Worm (Caenorhabditis elegans) whole organism, late embryonic: ENCODE data around the gene npp-18.

Experiments
- C08G9.2 ChIP-seq: sonication (generic microtip); optimal IDR thresholded peaks from 2 replicates; lab custom pipeline; 2016; ENCODE audit warnings: mild to moderate bottlenecking, missing genetic modification characterization, moderate library complexity, missing compliant biosample characterization
- F13H6.1 ChIP-seq: sonication (generic microtip); optimal IDR thresholded peaks from 2 replicates; lab custom pipeline; 2016; ENCODE audit warnings: missing genetic modification characterization, missing compliant biosample characterization
- K02D7.2 ChIP-seq: sonication (generic microtip); optimal IDR thresholded peaks from 2 replicates; lab custom pipeline; 2017; ENCODE audit warnings: mild to moderate bottlenecking, missing genetic modification characterization, missing compliant biosample characterization
- T23F11.4 ChIP-seq: fragments of 200-800 bp; sonication (Bioruptor generic); optimal IDR thresholded peaks from 2 replicates; lab custom pipeline; 2018; ENCODE audit warnings: mild to moderate bottlenecking, missing genetic modification characterization, missing compliant biosample characterization
- Y22D7AL.16 ChIP-seq: sonication (generic microtip); optimal IDR thresholded peaks from 2 replicates; lab custom pipeline; 2016; ENCODE audit warnings: missing genetic modification characterization, missing compliant biosample characterization
- ahr-1 ChIP-seq: sonication (generic microtip); optimal IDR thresholded peaks from 2 replicates; lab custom pipeline; 2016; ENCODE audit warnings: missing genetic modification characterization, missing compliant biosample characterization
- ceh-14 ChIP-seq: sonication (generic microtip); optimal IDR thresholded peaks from 2 replicates; lab custom pipeline; 2016; ENCODE audit warnings: missing genotype, missing genetic modification characterization, missing compliant biosample characterization
- ceh-18 ChIP-seq: sonication (generic microtip); optimal IDR thresholded peaks from 2 replicates; lab custom pipeline; 2016; ENCODE audit warnings: missing genetic modification characterization, missing compliant biosample characterization
- ceh-22 ChIP-seq: sonication (generic microtip); optimal IDR thresholded peaks from 2 replicates; lab custom pipeline; 2017; ENCODE audit warnings: missing biosample characterization, missing genetic modification characterization
- ceh-34 ChIP-seq: sonication (generic microtip); optimal IDR thresholded peaks from 2 replicates; lab custom pipeline; 2016; ENCODE audit warnings: mild to moderate bottlenecking, missing genetic modification characterization, missing compliant biosample characterization
- ceh-45 ChIP-seq: fragments of 200-800 bp; sonication (Bioruptor generic); IDR thresholded peaks from 2 replicates; pipeline ENCODE4 v1.3.6; 2022; ENCODE audit warnings: missing genetic modification reagents, missing genetic modification characterization, missing compliant biosample characterization
- ceh-6 ChIP-seq: fragments of 200-800 bp; sonication (Bioruptor generic); optimal IDR thresholded peaks from 2 replicates; lab custom pipeline; 2018; ENCODE audit warnings: mild to moderate bottlenecking, missing genetic modification characterization, missing compliant biosample characterization
- che-1 ChIP-seq: sonication (generic microtip); optimal IDR thresholded peaks from 2 replicates; lab custom pipeline; 2016; ENCODE audit warnings: mild to moderate bottlenecking, missing genetic modification characterization, missing compliant biosample characterization
- dmd-4 ChIP-seq: sonication (generic microtip); optimal IDR thresholded peaks from 2 replicates; lab custom pipeline; 2016; ENCODE audit warnings: borderline replicate concordance, missing genetic modification characterization, missing compliant biosample characterization
- dve-1 ChIP-seq: sonication (generic microtip); optimal IDR thresholded peaks from 2 replicates; lab custom pipeline; 2017; ENCODE audit warnings: antibody characterized with exemption, mild to moderate bottlenecking, missing genetic modification characterization, missing compliant biosample characterization
- ets-4 ChIP-seq: sonication (generic microtip); optimal IDR thresholded peaks from 2 replicates; lab custom pipeline; 2016; ENCODE audit warnings: missing genetic modification characterization, missing compliant biosample characterization
- eyg-1 ChIP-seq: sonication (generic microtip); optimal IDR thresholded peaks from 2 replicates; lab custom pipeline; 2016; ENCODE audit warnings: missing genotype, missing genetic modification characterization, missing compliant biosample characterization
- fkh-10 ChIP-seq: fragments of 150-350 bp; optimal IDR thresholded peaks from 2 replicates; lab custom pipeline; 2014; ENCODE audit warnings: missing biosample characterization, missing genetic modification reagents, missing genetic modification characterization
- fkh-6 ChIP-seq: sonication (generic microtip); optimal IDR thresholded peaks from 2 replicates; lab custom pipeline; 2016; ENCODE audit warnings: missing genetic modification characterization, missing compliant biosample characterization
- gmeb-2 ChIP-seq: sonication (generic microtip); optimal IDR thresholded peaks from 2 replicates; lab custom pipeline; 2016; ENCODE audit warnings: missing genetic modification characterization, inconsistent platforms, missing compliant biosample characterization
- hlh-13 ChIP-seq: fragments of 200-800 bp; sonication (Bioruptor generic); optimal IDR thresholded peaks from 2 replicates; lab custom pipeline; 2018; ENCODE audit warnings: mild to moderate bottlenecking, missing genetic modification characterization, missing compliant biosample characterization
- hlh-30 ChIP-seq: sonication (generic microtip); optimal IDR thresholded peaks from 2 replicates; lab custom pipeline; 2017; ENCODE audit warnings: antibody characterized with exemption, missing genetic modification characterization, missing compliant biosample characterization; ENCODE audit not compliant: insufficient read depth
- lim-6 ChIP-seq: sonication (generic microtip); optimal IDR thresholded peaks from 2 replicates; lab custom pipeline; 2016; ENCODE audit warnings: missing genetic modification characterization, missing compliant biosample characterization
- lin-11 ChIP-seq: fragments of 200-800 bp; sonication (Bioruptor generic); optimal IDR thresholded peaks from 2 replicates; lab custom pipeline; 2018; ENCODE audit warnings: mild to moderate bottlenecking, missing genetic modification characterization, missing compliant biosample characterization
- madf-2 ChIP-seq: sonication (generic microtip); optimal IDR thresholded peaks from 2 replicates; lab custom pipeline; 2017; ENCODE audit warnings: missing genetic modification characterization, missing compliant biosample characterization
- mec-3 ChIP-seq: sonication (generic microtip); optimal IDR thresholded peaks from 2 replicates; lab custom pipeline; 2016; ENCODE audit warnings: borderline replicate concordance, missing genetic modification characterization, missing compliant biosample characterization
- nhr-11 ChIP-seq: fragments of 150-350 bp; optimal IDR thresholded peaks from 2 replicates; lab custom pipeline; 2014; ENCODE audit warnings: missing biosample characterization, missing genetic modification characterization
- npax-4 ChIP-seq: sonication (generic microtip); optimal IDR thresholded peaks from 2 replicates; lab custom pipeline; 2016; ENCODE audit warnings: missing genetic modification characterization, missing compliant biosample characterization
- odd-2 ChIP-seq: sonication (generic microtip); optimal IDR thresholded peaks from 2 replicates; lab custom pipeline; 2017; ENCODE audit warnings: antibody characterized with exemption, mild to moderate bottlenecking, missing genetic modification characterization, missing compliant biosample characterization
- pag-3 ChIP-seq: sonication (generic microtip); optimal IDR thresholded peaks from 2 replicates; lab custom pipeline; 2016; ENCODE audit warnings: missing compliant biosample characterization, missing genetic modification characterization, borderline replicate concordance
- pat-9 ChIP-seq: fragments of 200-800 bp; sonication (Bioruptor generic); optimal IDR thresholded peaks from 2 replicates; lab custom pipeline; 2018; ENCODE audit warnings: mild to moderate bottlenecking, missing genetic modification characterization, moderate library complexity, missing compliant biosample characterization
- pax-1 ChIP-seq: fragments of 150-350 bp; optimal IDR thresholded peaks from 2 replicates; lab custom pipeline; 2014; ENCODE audit warnings: missing biosample characterization, missing genetic modification characterization
- pha-4 ChIP-seq: fragments of 150-350 bp; optimal IDR thresholded peaks from 2 replicates; lab custom pipeline; 2018; ENCODE audit warnings: missing biosample characterization, missing genetic modification reagents, missing genetic modification characterization
- pros-1 ChIP-seq: fragments of 150-350 bp; optimal IDR thresholded peaks from 2 replicates; lab custom pipeline; 2014; ENCODE audit warnings: missing biosample characterization, missing genetic modification reagents, missing genetic modification characterization
- ref-2 ChIP-seq: sonication (generic microtip); optimal IDR thresholded peaks from 2 replicates; lab custom pipeline; 2016; ENCODE audit warnings: missing genetic modification characterization, missing compliant biosample characterization
- rnt-1 ChIP-seq: sonication (generic microtip); optimal IDR thresholded peaks from 2 replicates; lab custom pipeline; 2016; ENCODE audit warnings: missing genetic modification characterization, missing compliant biosample characterization
- sdc-2 ChIP-seq: sonication (generic microtip); optimal IDR thresholded peaks from 2 replicates; lab custom pipeline; 2016; ENCODE audit warnings: missing genotype, missing genetic modification characterization, missing compliant biosample characterization
- syd-9 ChIP-seq: sonication (generic microtip); optimal IDR thresholded peaks from 2 replicates; lab custom pipeline; 2016; ENCODE audit warnings: mild to moderate bottlenecking, missing genetic modification characterization, moderate library complexity, missing compliant biosample characterization
- tbx-7 ChIP-seq: sonication (generic microtip); optimal IDR thresholded peaks from 2 replicates; lab custom pipeline; 2016; ENCODE audit warnings: missing genotype, missing genetic modification characterization, missing compliant biosample characterization
- ttx-3 ChIP-seq: sonication (generic microtip); optimal IDR thresholded peaks from 2 replicates; lab custom pipeline; 2016; ENCODE audit warnings: missing genetic modification reagents, missing genetic modification characterization, missing compliant biosample characterization
- unc-3 ChIP-seq, 2 experiments: fragments of 200-800 bp in 1 of 2; sonication (Bioruptor generic) in 1 of 2; sonication (generic microtip) in 1 of 2; conservative IDR thresholded peaks in 1 of 2; optimal IDR thresholded peaks in 1 of 2; 2 replicates each; pipeline versions ENCODE4 v1.3.6 to Lab custom; 2016 to 2022; ENCODE audit warnings: missing compliant biosample characterization in 2 of 2, missing genetic modification characterization in 2 of 2, missing genetic modification reagents in 1 of 2
- unc-55 ChIP-seq: sonication (generic microtip); optimal IDR thresholded peaks from 2 replicates; lab custom pipeline; 2017; ENCODE audit warnings: missing biosample characterization, missing genetic modification reagents, missing genetic modification characterization
- zip-5 ChIP-seq: sonication (generic microtip); optimal IDR thresholded peaks from 2 replicates; lab custom pipeline; 2016; ENCODE audit warnings: missing genetic modification characterization, missing compliant biosample characterization
- ztf-16 ChIP-seq: sonication (generic microtip); optimal IDR thresholded peaks from 2 replicates; lab custom pipeline; 2017; ENCODE audit warnings: missing genetic modification characterization, missing compliant biosample characterization

The npp-18 gene

ce11 chrIII:13262987-13263386 is 33.7 kb upstream of the npp-18 start, which contains the start of gene F56A8.4:
Gene F56A8.4 (plus strand): TSS chrIII:13263287.
- TF ChIP-seq sdc-2 = no peak
- TF ChIP-seq npax-4 = no peak
- no peak for TF ChIP-seq odd-2 (tag; lab: Kevin White, UChicago)
- no peak for TF ChIP-seq pat-9
- no peak for TF ChIP-seq unc-55 (GFP tag; lab: Kevin White, UChicago)
- no peak for TF ChIP-seq rnt-1
- TF ChIP-seq T23F11.4 (GFP tag; lab: Kevin White, UChicago) = no peak
- no peak for TF ChIP-seq syd-9 (tag; lab: Kevin White, UChicago)
- no peak for TF ChIP-seq ceh-18
- TF ChIP-seq Y22D7AL.16 = no peak
- no peak for TF ChIP-seq hlh-13
- no peak for TF ChIP-seq ahr-1 (tag; lab: Kevin White, UChicago)
- no peak for TF ChIP-seq hlh-30 (tag; lab: Kevin White, UChicago)
- TF ChIP-seq ceh-6 (GFP tag; lab: Kevin White, UChicago) = no peak
- no peak for TF ChIP-seq dve-1
- no peak for TF ChIP-seq fkh-6 (tag; lab: Kevin White, UChicago)

DNA sequence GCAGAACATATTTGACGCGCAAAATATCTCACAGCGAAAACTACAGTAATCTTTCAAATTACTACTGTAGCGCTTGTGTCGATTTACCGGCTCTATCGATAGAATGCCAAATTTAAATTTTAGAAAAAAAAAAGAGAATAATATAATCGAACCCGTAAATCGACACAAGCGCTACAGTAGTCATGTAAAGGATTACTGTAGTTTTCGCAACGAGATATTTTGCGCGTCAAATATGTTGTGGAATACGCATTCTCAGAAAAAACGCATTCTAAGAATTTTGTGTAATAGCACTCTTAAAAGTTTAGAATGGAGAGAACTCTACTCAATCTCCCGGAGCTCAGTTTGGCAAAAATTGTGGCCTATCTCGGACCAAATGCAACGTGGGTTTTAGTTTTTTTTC is 31.1 kb upstream of the npp-18 start, which contains the start of gene F56A8.5:
TSS of gene F56A8.5 (plus strand) at position 301 of the 400 bp plus-strand sequence.
- TF ChIP-seq ceh-14 (tag; lab: Kevin White, UChicago) = no peak
- no peak for TF ChIP-seq zip-5

- TF ChIP-seq fkh-6 (tag; lab: Kevin White, UChicago) (no peak), lin-11 (no peak), lim-6 (tag; lab: Kevin White, UChicago) (no peak), che-1 (tag; lab: Kevin White, UChicago) (no peak)
These were observed 29.6 kb upstream of the npp-18 start for ce11 chrIII:13267046-13267445.

- TF ChIP-seq npax-4 = peak; percentile 11
- TF ChIP-seq unc-3 (GFP tag; conservative IDR thresholded peaks at IDR 0.05; lab: Robert Waterston, UW) = peak; percentile 54; the same call in 1 of the 2 replicates
- TF ChIP-seq unc-3 (tag; optimal IDR thresholded peaks at IDR 0.05; lab: Kevin White, UChicago) = peak; percentile 52
- peak; percentile 42 for TF ChIP-seq odd-2 (tag; lab: Kevin White, UChicago)
- TF ChIP-seq ceh-14 (tag; lab: Kevin White, UChicago) = peak; percentile 54
- peak; percentile 41 for TF ChIP-seq gmeb-2 (tag; lab: Kevin White, UChicago)
- peak; percentile 89 for TF ChIP-seq ref-2
- TF ChIP-seq dmd-4 (tag; lab: Kevin White, UChicago) = no peak
- TF ChIP-seq ceh-34 (tag; lab: Kevin White, UChicago) = peak; percentile 62
- peak; percentile 79 for TF ChIP-seq K02D7.2 (tag; lab: Kevin White, UChicago)
- TF ChIP-seq ttx-3 (tag; lab: Kevin White, UChicago) = peak; percentile 48
- TF ChIP-seq unc-55 (GFP tag; lab: Kevin White, UChicago) = no peak
- no peak for TF ChIP-seq pros-1 (tag; lab: Kevin White, UChicago)
- TF ChIP-seq pag-3 = no peak
- TF ChIP-seq tbx-7 (tag; lab: Kevin White, UChicago) = peak; percentile 13
- no peak for TF ChIP-seq pax-1 (tag; lab: Kevin White, UChicago)
- no peak for TF ChIP-seq dve-1
- TF ChIP-seq fkh-6 (tag; lab: Kevin White, UChicago) = peak; percentile 45
- peak; percentile 12 for TF ChIP-seq pat-9
- no peak for TF ChIP-seq ceh-22 (tag; lab: Kevin White, UChicago)
- TF ChIP-seq rnt-1 = peak; percentile 70
- peak; percentile 38 for TF ChIP-seq lim-6 (tag; lab: Kevin White, UChicago)
- TF ChIP-seq ztf-16 = peak; percentile 69
- peak; percentile 71 for TF ChIP-seq F13H6.1 (tag; lab: Kevin White, UChicago)
- TF ChIP-seq ets-4 (tag; lab: Kevin White, UChicago) = no peak
- no peak for TF ChIP-seq mec-3 (tag; lab: Kevin White, UChicago)
- no peak for TF ChIP-seq pha-4
- TF ChIP-seq fkh-10 (GFP tag; lab: Kevin White, UChicago) = no peak
- no peak for TF ChIP-seq ceh-45 (GFP tag; lab: Robert Waterston, UW)
- peak; percentile 80 for TF ChIP-seq C08G9.2 (tag; lab: Kevin White, UChicago)
- no peak for TF ChIP-seq Y22D7AL.16
- peak; percentile 10 for TF ChIP-seq hlh-30 (tag; lab: Kevin White, UChicago)
- TF ChIP-seq eyg-1 (tag; lab: Kevin White, UChicago) = no peak
- no peak for TF ChIP-seq hlh-13
- TF ChIP-seq ceh-18 = peak; percentile 40
- TF ChIP-seq madf-2 (tag; lab: Kevin White, UChicago) = peak; percentile 56
- TF ChIP-seq nhr-11 (tag; lab: Kevin White, UChicago) = no peak
- no peak for TF ChIP-seq ceh-6 (GFP tag; lab: Kevin White, UChicago)
These were observed 27.8 kb upstream of the npp-18 start, which contains the start of gene cpf-2 for ce11 chrIII:13268856-13269255. Gene cpf-2 (minus strand): TSS chrIII:13268883.
